Worm (Caenorhabditis elegans) whole organism, early embryonic: ENCODE data around the gene fbxb-9.
"Not testable (repeated sequence)": the region's sequence is repeated elsewhere in the genome, so short reads cannot be mapped to it uniquely, and the experiment has no call there.

Source experiments
- ama-1 ChIP-seq: fragments of 150-350 bp; optimal IDR thresholded peaks from 2 replicates; lab custom pipeline; 2014
- ceh-13 ChIP-seq: fragments of 200-800 bp; sonication (Bioruptor generic); optimal IDR thresholded peaks from 2 replicates; lab custom pipeline; 2018; ENCODE audit warnings: mild to moderate bottlenecking, missing genetic modification characterization, missing compliant biosample characterization
- ets-7 ChIP-seq: sonication (generic microtip); optimal IDR thresholded peaks from 2 replicates; lab custom pipeline; 2016; ENCODE audit warnings: missing genotype, missing genetic modification characterization, missing compliant biosample characterization

ce11 chrIV:11198983-11199382 is 36.6 kb upstream of the fbxb-9 start, which contains the start of gene R07H5.16:
- TF ChIP-seq ceh-13 (GFP tag; lab: Kevin White, UChicago); ama-1 (lab: Kevin White, UChicago); ets-7 (tag; lab: Kevin White, UChicago): not testable (repeated sequence)
